Worm (Caenorhabditis elegans): ENCODE results near the gene nspg-13.

nspg-13 gene

ce11 chrX:5210927-5211655, 43.9 kb upstream of the nspg-13 start:
- TF ChIP-seq zag-1 (tag; optimal IDR thresholded peaks at IDR 0.05) (no peak), lin-35 (GFP tag; optimal IDR thresholded peaks at IDR 0.05) (peak in 1 of 2 experiments; percentile 29), nhr-76 (tag; optimal IDR thresholded peaks at IDR 0.05) (no peak), mab-9 (GFP tag; IDR thresholded peaks at IDR 0.05) (no peak), ztf-4 (tag; optimal IDR thresholded peaks at IDR 0.05) (no peak), lsy-2 (tag; optimal IDR thresholded peaks at IDR 0.05) (no peak), nhr-90 (tag; optimal IDR thresholded peaks at IDR 0.05; ENCODE audit: poor library complexity) (peak; percentile 9), aha-1 (tag; optimal IDR thresholded peaks at IDR 0.05) (no peak), nhr-20 (tag; optimal IDR thresholded peaks at IDR 0.05) (peak; percentile 25), grh-1 (GFP tag; IDR thresholded peaks at IDR 0.05) (no peak), sox-4 (tag; optimal IDR thresholded peaks at IDR 0.05) (no peak), nhr-28 (tag; optimal IDR thresholded peaks at IDR 0.05) (no peak), unc-130 (tag; optimal IDR thresholded peaks at IDR 0.05) (no peak), egl-27 (tag; optimal IDR thresholded peaks at IDR 0.05) (no peak), vab-15 (tag; optimal IDR thresholded peaks at IDR 0.05) (no peak), nhr-84 (tag; optimal IDR thresholded peaks at IDR 0.05) (no peak), ama-1 (optimal IDR thresholded peaks at IDR 0.05) (no peak), dsc-1 (tag; optimal IDR thresholded peaks at IDR 0.05) (no peak), nhr-47 (tag; optimal IDR thresholded peaks at IDR 0.05) (no peak), efl-3 (GFP tag; optimal IDR thresholded peaks at IDR 0.05) (no peak), nhr-85 (tag) (peak; percentile 77), unc-62 (GFP tag; optimal IDR thresholded peaks at IDR 0.05) (no peak), lin-39 (tag; optimal IDR thresholded peaks at IDR 0.05) (no peak), ces-1 (GFP tag; optimal IDR thresholded peaks at IDR 0.05) (no peak), ceh-8 (GFP tag; optimal IDR thresholded peaks at IDR 0.05) (no peak), mef-2 (tag; optimal IDR thresholded peaks at IDR 0.05) (no peak), lin-15B (tag; optimal IDR thresholded peaks at IDR 0.05) (no peak), elt-3 (tag; optimal IDR thresholded peaks at IDR 0.05) (no peak), hlh-17 (GFP tag; optimal IDR thresholded peaks at IDR 0.05; ENCODE audit: borderline replicate concordance) (no peak), nhr-19 (GFP tag; conservative IDR thresholded peaks at IDR 0.05) (peak; percentile 21; the same call in 1 of the 2 replicates), blmp-1 (tag; optimal IDR thresholded peaks at IDR 0.05) (peak; percentile 57)

- TF ChIP-seq efl-3 (GFP tag; optimal IDR thresholded peaks at IDR 0.05) (no peak), elt-3 (tag; optimal IDR thresholded peaks at IDR 0.05) (peak in 1 of 6 experiments; percentile 35), snu-23 (GFP tag; optimal IDR thresholded peaks at IDR 0.05) (peak; percentile 18), ceh-82 (tag; optimal IDR thresholded peaks at IDR 0.05) (no peak), isw-1 (GFP tag; IDR thresholded peaks at IDR 0.05) (no peak), nhr-20 (tag; optimal IDR thresholded peaks at IDR 0.05) (peak; percentile 39), dsc-1 (tag; optimal IDR thresholded peaks at IDR 0.05) (no peak), blmp-1 (tag; optimal IDR thresholded peaks at IDR 0.05) (peak; percentile 39), lin-14 (GFP tag; optimal IDR thresholded peaks at IDR 0.05) (peak; percentile 29)
Observed at ce11 chrX:5213032-5213431, 42.0 kb upstream of the nspg-13 start.

- TF ChIP-seq aha-1 (tag; optimal IDR thresholded peaks at IDR 0.05): no peak
- no peak for TF ChIP-seq ztf-4 (tag; optimal IDR thresholded peaks at IDR 0.05)
- TF ChIP-seq nhr-71 (tag; optimal IDR thresholded peaks at IDR 0.05): peak; percentile 57
- TF ChIP-seq fkh-10 (GFP tag; optimal IDR thresholded peaks at IDR 0.05): no peak
- TF ChIP-seq ama-1 (optimal IDR thresholded peaks at IDR 0.05): no peak
- TF ChIP-seq nhr-20 (tag; optimal IDR thresholded peaks at IDR 0.05): peak; percentile 54
- TF ChIP-seq nhr-12 (tag; optimal IDR thresholded peaks at IDR 0.05): no peak
- no peak for TF ChIP-seq efl-1 (optimal IDR thresholded peaks at IDR 0.05)
- TF ChIP-seq efl-1 (GFP tag; optimal IDR thresholded peaks at IDR 0.05 in 1 of 2): peak in 1 of 2 experiments; percentile 80
- TF ChIP-seq jun-1 (tag; optimal IDR thresholded peaks at IDR 0.05): peak; percentile 39
- no peak for TF ChIP-seq nhr-84 (tag; optimal IDR thresholded peaks at IDR 0.05)
- TF ChIP-seq lsy-2 (tag; optimal IDR thresholded peaks at IDR 0.05): peak in 1 of 2 experiments; percentile 29
- no peak for TF ChIP-seq fkh-8 (tag; optimal IDR thresholded peaks at IDR 0.05)
- TF ChIP-seq ces-1 (GFP tag; optimal IDR thresholded peaks at IDR 0.05): no peak
- TF ChIP-seq tlp-1 (tag; optimal IDR thresholded peaks at IDR 0.05): no peak
- TF ChIP-seq blmp-1 (tag; optimal IDR thresholded peaks at IDR 0.05): peak; percentile 39
- TF ChIP-seq nhr-90 (tag; optimal IDR thresholded peaks at IDR 0.05; ENCODE audit: poor library complexity): peak; percentile 41
- TF ChIP-seq unc-30 (tag; optimal IDR thresholded peaks at IDR 0.05): no peak
- peak; percentile 26 for TF ChIP-seq mep-1 (tag; optimal IDR thresholded peaks at IDR 0.05)
- TF ChIP-seq pax-3 (tag; optimal IDR thresholded peaks at IDR 0.05): no peak
- no peak for TF ChIP-seq swsn-7 (tag; optimal IDR thresholded peaks at IDR 0.05)
- no peak for TF ChIP-seq egl-13 (tag; optimal IDR thresholded peaks at IDR 0.05)
- peak; percentile 65 for TF ChIP-seq nhr-85 (tag)
- peak in 1 of 2 experiments; percentile 65 for TF ChIP-seq lin-35 (GFP tag; optimal IDR thresholded peaks at IDR 0.05)
- TF ChIP-seq elt-3 (tag; optimal IDR thresholded peaks at IDR 0.05): peak in 3 of 6 experiments; percentile 13 to 57 (median 53)
Observed at ce11 chrX:5213565-5213964, 41.4 kb upstream of the nspg-13 start.

Measured in whole organism, L1 larva.